Fruit fly (Drosophila melanogaster) whole organism, embryonic: Measurements from ENCODE around the gene CG32313.

Experiments used
- Adf1 ChIP-seq: fragments of 200-800 bp; sonication (Bioruptor generic); IDR thresholded peaks from 2 replicates; pipeline ENCODE4 v1.3.6; 2022; ENCODE audit warnings: missing biosample characterization, missing genetic modification characterization
- Atf3 ChIP-seq: fragments of 200-800 bp; sonication (Bioruptor generic); optimal IDR thresholded peaks from 3 replicates; lab custom pipeline; 2016; ENCODE audit warnings: missing biosample characterization, missing genetic modification characterization
- Bteb2 ChIP-seq: fragments of 200-800 bp; sonication (Bioruptor generic); optimal IDR thresholded peaks from 2 replicates; lab custom pipeline; 2016; ENCODE audit warnings: missing biosample characterization, missing genetic modification characterization
- CG11456 ChIP-seq: fragments of 200-800 bp; sonication (Bioruptor generic); IDR thresholded peaks from 3 replicates; pipeline ENCODE4 v1.3.6; 2022; ENCODE audit warnings: missing biosample characterization, missing genetic modification characterization
- CG11560 ChIP-seq: fragments of 200-800 bp; sonication (Bioruptor generic); IDR thresholded peaks from 3 replicates; pipeline ENCODE4 v1.3.6; 2022; ENCODE audit warnings: missing biosample characterization, missing genetic modification characterization
- CG12155 ChIP-seq: fragments of 200-800 bp; sonication (Bioruptor generic); optimal IDR thresholded peaks from 3 replicates; lab custom pipeline; 2016; ENCODE audit warnings: missing biosample characterization, missing genetic modification characterization
- CG13424 ChIP-seq: fragments of 200-800 bp; sonication (Bioruptor generic); optimal IDR thresholded peaks from 2 replicates; lab custom pipeline; 2019; ENCODE audit warnings: missing biosample characterization, mild to moderate bottlenecking, missing genetic modification characterization, moderate library complexity
- CG14667 ChIP-seq: fragments of 200-800 bp; sonication (Bioruptor generic); IDR thresholded peaks from 2 replicates; pipeline ENCODE4 v1.3.6; 2022; ENCODE audit warnings: missing biosample characterization, missing genetic modification characterization
- CG14965 ChIP-seq: fragments of 200-800 bp; sonication (Bioruptor generic); optimal IDR thresholded peaks from 2 replicates; lab custom pipeline; 2016; ENCODE audit warnings: missing biosample characterization, missing genetic modification characterization, borderline replicate concordance
- CG15601 ChIP-seq: fragments of 200-800 bp; sonication (Bioruptor generic); optimal IDR thresholded peaks from 3 replicates; lab custom pipeline; 2019; ENCODE audit warnings: missing biosample characterization, mild to moderate bottlenecking, missing genetic modification characterization, moderate library complexity
- CG2129 ChIP-seq: fragments of 200-800 bp; sonication (Bioruptor generic); IDR thresholded peaks from 2 replicates; pipeline ENCODE4 v1.3.6; 2022; ENCODE audit warnings: missing biosample characterization, missing genetic modification characterization; ENCODE audit not compliant: partially characterized antibody
- CG2875 ChIP-seq: fragments of 200-800 bp; sonication (Bioruptor generic); optimal IDR thresholded peaks from 2 replicates; lab custom pipeline; 2017; ENCODE audit warnings: missing biosample characterization, mild to moderate bottlenecking, missing genetic modification characterization, missing genetic modification reagents
- CG30020 ChIP-seq: fragments of 200-800 bp; optimal IDR thresholded peaks from 2 replicates; lab custom pipeline; 2019; ENCODE audit warnings: missing biosample characterization, mild to moderate bottlenecking, missing genetic modification characterization, moderate library complexity
- CG31388 ChIP-seq: fragments of 200-800 bp; sonication (Bioruptor generic); optimal IDR thresholded peaks from 2 replicates; lab custom pipeline; 2016; ENCODE audit warnings: missing biosample characterization, missing genetic modification characterization
- CG34376 ChIP-seq: fragments of 200-800 bp; sonication (Bioruptor generic); optimal IDR thresholded peaks from 2 replicates; lab custom pipeline; 2018; ENCODE audit warnings: missing biosample characterization, mild to moderate bottlenecking, missing genetic modification characterization
- CG4404 ChIP-seq: fragments of 200-800 bp; sonication (Bioruptor generic); IDR thresholded peaks from 2 replicates; pipeline ENCODE4 v1.3.6; 2022; ENCODE audit warnings: missing biosample characterization, missing genetic modification characterization
- CG4707 ChIP-seq: fragments of 200-800 bp; sonication (Bioruptor generic); optimal IDR thresholded peaks from 2 replicates; lab custom pipeline; 2018; ENCODE audit warnings: missing biosample characterization, mild to moderate bottlenecking, missing genetic modification characterization, moderate library complexity
- CG6765 ChIP-seq: fragments of 200-800 bp; sonication (Bioruptor generic); optimal IDR thresholded peaks from 3 replicates; lab custom pipeline; 2017; ENCODE audit warnings: missing biosample characterization, mild to moderate bottlenecking, missing genetic modification characterization
- CG7745 ChIP-seq: fragments of 200-800 bp; sonication (Bioruptor generic); optimal IDR thresholded peaks from 2 replicates; lab custom pipeline; 2018; ENCODE audit warnings: missing biosample characterization, mild to moderate bottlenecking, missing genetic modification characterization, moderate library complexity
- Chrac-16 ChIP-seq: fragments of 200-800 bp; sonication (Bioruptor generic); optimal IDR thresholded peaks from 3 replicates; lab custom pipeline; 2016; ENCODE audit warnings: missing biosample characterization, missing genetic modification characterization
- Dfd ChIP-seq, 2 experiments: fragments of >200 bp; optimal IDR thresholded peaks; 2 replicates each; lab custom pipeline; 2017; ENCODE audit warnings: missing biosample characterization in 2 of 2, missing genetic modification characterization in 2 of 2
- Elba2 ChIP-seq: fragments of 200-800 bp; sonication (Bioruptor generic); optimal IDR thresholded peaks from 3 replicates; lab custom pipeline; 2016; ENCODE audit warnings: missing biosample characterization, missing genetic modification characterization
- Fer3 ChIP-seq: fragments of 200-800 bp; sonication (Bioruptor generic); optimal IDR thresholded peaks from 2 replicates; lab custom pipeline; 2018; ENCODE audit warnings: missing biosample characterization, mild to moderate bottlenecking, missing genetic modification characterization, moderate library complexity
- HLH3B ChIP-seq: fragments of 200-800 bp; sonication (Bioruptor generic); IDR thresholded peaks from 2 replicates; pipeline ENCODE4 v1.3.6; 2022; ENCODE audit warnings: missing biosample characterization, missing genetic modification characterization
- HLHmδ ChIP-seq: fragments of 200-800 bp; sonication (Bioruptor generic); optimal IDR thresholded peaks from 2 replicates; lab custom pipeline; 2018; ENCODE audit warnings: missing biosample characterization, mild to moderate bottlenecking, missing genetic modification characterization, moderate library complexity
- Myb ChIP-seq: fragments of 200-800 bp; sonication (Bioruptor generic); optimal IDR thresholded peaks from 2 replicates; lab custom pipeline; 2016; ENCODE audit warnings: missing biosample characterization, missing genetic modification characterization
- Poxn ChIP-seq: fragments of 200-800 bp; sonication (Bioruptor generic); IDR thresholded peaks from 2 replicates; pipeline ENCODE4 v1.3.6; 2022; ENCODE audit warnings: missing biosample characterization, missing genetic modification characterization
- Ptx1 ChIP-seq: fragments of 200-800 bp; sonication (Bioruptor generic); IDR thresholded peaks from 2 replicates; pipeline ENCODE4 v1.3.6; 2022; ENCODE audit warnings: missing biosample characterization, missing genetic modification characterization
- Six4 ChIP-seq: fragments of 200-800 bp; sonication (Bioruptor generic); optimal IDR thresholded peaks from 2 replicates; lab custom pipeline; 2016; ENCODE audit warnings: missing biosample characterization, missing genetic modification characterization
- Xbp1 ChIP-seq: fragments of 200-800 bp; sonication (Bioruptor generic); optimal IDR thresholded peaks from 3 replicates; lab custom pipeline; 2016; ENCODE audit warnings: missing biosample characterization, mild to moderate bottlenecking, missing genetic modification characterization
- abd-A ChIP-seq: fragments of 200-800 bp; sonication (Bioruptor generic); optimal IDR thresholded peaks from 3 replicates; lab custom pipeline; 2019; ENCODE audit warnings: missing biosample characterization, mild to moderate bottlenecking, missing genetic modification characterization, moderate library complexity
- ase ChIP-seq: fragments of 200-800 bp; sonication (Bioruptor generic); IDR thresholded peaks from 3 replicates; pipeline ENCODE4 v1.3.6; 2022; ENCODE audit warnings: missing biosample characterization, missing genetic modification characterization
- cato ChIP-seq: fragments of 200-800 bp; sonication (Bioruptor generic); optimal IDR thresholded peaks from 2 replicates; lab custom pipeline; 2016; ENCODE audit warnings: missing biosample characterization, missing genetic modification characterization, borderline replicate concordance
- chm ChIP-seq: fragments of 200-800 bp; sonication (Bioruptor generic); IDR thresholded peaks from 2 replicates; pipeline ENCODE4 v1.3.6; 2022; ENCODE audit warnings: missing biosample characterization, missing genetic modification characterization
- ems ChIP-seq: fragments of 200-800 bp; sonication (Bioruptor generic); optimal IDR thresholded peaks from 3 replicates; lab custom pipeline; 2016; ENCODE audit warnings: missing biosample characterization, missing genetic modification characterization
- grn ChIP-seq: fragments of 200-800 bp; sonication (Bioruptor generic); optimal IDR thresholded peaks from 3 replicates; lab custom pipeline; 2017; ENCODE audit warnings: missing biosample characterization, missing genetic modification characterization
- gt ChIP-seq: fragments of 200-800 bp; sonication (Bioruptor generic); IDR thresholded peaks from 2 replicates; pipeline ENCODE4 v1.3.6; 2022; ENCODE audit warnings: missing biosample characterization, missing genetic modification characterization
- jing ChIP-seq: fragments of 200-800 bp; sonication (Bioruptor generic); optimal IDR thresholded peaks from 2 replicates; lab custom pipeline; 2018; ENCODE audit warnings: missing biosample characterization, mild to moderate bottlenecking, missing genetic modification characterization
- kay ChIP-seq: fragments of 200-800 bp; sonication (Bioruptor generic); optimal IDR thresholded peaks from 2 replicates; lab custom pipeline; 2016; ENCODE audit warnings: missing biosample characterization, missing genetic modification characterization
- maf-S ChIP-seq: fragments of 200-800 bp; sonication (Bioruptor generic); optimal IDR thresholded peaks from 2 replicates; lab custom pipeline; 2016; ENCODE audit warnings: missing biosample characterization, missing genetic modification characterization
- mirr ChIP-seq: fragments of 200-800 bp; sonication (Bioruptor generic); optimal IDR thresholded peaks from 3 replicates; lab custom pipeline; 2018; ENCODE audit warnings: missing biosample characterization, mild to moderate bottlenecking, missing genetic modification characterization
- nau ChIP-seq: fragments of 200-800 bp; sonication (Bioruptor generic); optimal IDR thresholded peaks from 3 replicates; lab custom pipeline; 2017; ENCODE audit warnings: missing biosample characterization, mild to moderate bottlenecking, missing genetic modification characterization, missing genetic modification reagents
- pros ChIP-seq: fragments of 200-800 bp; sonication (Bioruptor generic); optimal IDR thresholded peaks from 3 replicates; lab custom pipeline; 2019; ENCODE audit warnings: missing biosample characterization, mild to moderate bottlenecking, missing genetic modification characterization, moderate library complexity
- sc ChIP-seq, 3 experiments: fragments of >200 bp in 2 of 3; fragments of 200-800 bp in 1 of 3; sonication (Bioruptor generic) in 1 of 3; optimal IDR thresholded peaks; 2 replicates in 2 of 3; 3 replicates in 1 of 3; lab custom pipeline; 2017; ENCODE audit warnings: mild to moderate bottlenecking in 1 of 3, missing biosample characterization in 1 of 3, missing genetic modification characterization in 1 of 3, missing genetic modification reagents in 1 of 3
- shn ChIP-seq: fragments of 200-800 bp; sonication (Bioruptor generic); optimal IDR thresholded peaks from 3 replicates; lab custom pipeline; 2016; ENCODE audit warnings: missing biosample characterization, missing genetic modification characterization
- tll ChIP-seq, 2 experiments: fragments of 200-800 bp in 1 of 2; fragments of >200 bp in 1 of 2; sonication (Bioruptor generic) in 1 of 2; optimal IDR thresholded peaks; 2 replicates each; lab custom pipeline; 2017 to 2019; ENCODE audit warnings: missing biosample characterization in 2 of 2, missing genetic modification characterization in 2 of 2, mild to moderate bottlenecking in 1 of 2, moderate library complexity in 1 of 2
- tx ChIP-seq: fragments of 200-800 bp; sonication (Bioruptor generic); optimal IDR thresholded peaks from 2 replicates; lab custom pipeline; 2016; ENCODE audit warnings: missing biosample characterization, missing genetic modification characterization
- zfh2 ChIP-seq: fragments of 200-800 bp; sonication (Bioruptor generic); optimal IDR thresholded peaks from 2 replicates; lab custom pipeline; 2016; ENCODE audit warnings: missing biosample characterization, missing genetic modification characterization

The CG32313 gene

dm6 chr3L:1536487-1537337 is 8.8 kb downstream of the CG32313 start, which contains the start of the genes CG12091 and pns (continued):
- TF ChIP-seq chm: no peak
- TF ChIP-seq ems (GFP tag; lab: Kevin White, UChicago): peak; percentile 71
- TF ChIP-seq abd-A (tag; lab: Kevin White, UChicago): peak; percentile 89
- peak; percentile 95 for TF ChIP-seq Myb (GFP tag; lab: Kevin White, UChicago)
- no peak for TF ChIP-seq nau
- TF ChIP-seq Poxn (GFP tag; lab: Robert Waterston, UW): no peak
- no peak for TF ChIP-seq CG2129 (GFP tag; lab: Robert Waterston, UW)
- TF ChIP-seq Six4: peak; percentile 43
- peak; percentile 41 for TF ChIP-seq Atf3 (GFP tag; lab: Kevin White, UChicago)
- peak; percentile 56 for TF ChIP-seq Fer3
- TF ChIP-seq Xbp1: peak; percentile 71
- TF ChIP-seq cato: peak; percentile 28
- TF ChIP-seq ase (GFP tag; lab: Robert Waterston, UW): no peak
- TF ChIP-seq CG2875 (GFP tag; lab: Kevin White, UChicago): peak; percentile 44
- TF ChIP-seq tll (GFP tag; optimal IDR thresholded peaks at IDR 0.05; lab: Kevin White, UChicago): no peak
- TF ChIP-seq gt: no peak
- TF ChIP-seq Dfd (GFP tag; optimal IDR thresholded peaks at IDR 0.05; lab: Kevin White, UChicago): no peak
- TF ChIP-seq CG13424: peak; percentile 76
- peak; percentile 37 for TF ChIP-seq grn (GFP tag; lab: Kevin White, UChicago)
- TF ChIP-seq mirr (GFP tag; lab: Kevin White, UChicago): no peak
- peak; percentile 61 for TF ChIP-seq tx (GFP tag; lab: Kevin White, UChicago)
- 0 out of 2 replicates have a peak, but pooled peaks have one; percentile 10 for TF ChIP-seq CG14667 (GFP tag; lab: Robert Waterston, UW)
- peak; percentile 64 for TF ChIP-seq Chrac-16 (GFP tag; lab: Kevin White, UChicago)
- TF ChIP-seq CG6765 (GFP tag; lab: Kevin White, UChicago): peak; percentile 61
- TF ChIP-seq CG30020 (tag; lab: Kevin White, UChicago): peak; percentile 80
- no peak for TF ChIP-seq jing (GFP tag; lab: Kevin White, UChicago)
- TF ChIP-seq CG11560 (tag; lab: Robert Waterston, UW): 0 out of 3 replicates have a peak, but pooled peaks have one; percentile 10
- TF ChIP-seq CG4707 (GFP tag; lab: Kevin White, UChicago): peak; percentile 38
- peak; percentile 74 for TF ChIP-seq CG11456
- peak; percentile 56 for TF ChIP-seq Bteb2
- TF ChIP-seq zfh2 (GFP tag; lab: Kevin White, UChicago): peak; percentile 48
- no peak for TF ChIP-seq sc (optimal IDR thresholded peaks at IDR 0.05; lab: Kevin White, UChicago)
- no peak for TF ChIP-seq sc (GFP tag; optimal IDR thresholded peaks at IDR 0.05; lab: Kevin White, UChicago)
- peak; percentile 59 for TF ChIP-seq Ptx1
- TF ChIP-seq maf-S (GFP tag; lab: Kevin White, UChicago): peak; percentile 20
- TF ChIP-seq CG34376 (GFP tag; lab: Kevin White, UChicago): peak; percentile 59
- peak; percentile 82 for TF ChIP-seq CG15601
- no peak for TF ChIP-seq CG14965 (GFP tag; lab: Kevin White, UChicago)
- peak; percentile 57 for TF ChIP-seq kay (GFP tag; lab: Kevin White, UChicago)
- peak; percentile 20 for TF ChIP-seq CG31388 (GFP tag; lab: Kevin White, UChicago)
- TF ChIP-seq shn (GFP tag; lab: Kevin White, UChicago): peak; percentile 56
- TF ChIP-seq Adf1 (GFP tag; lab: Robert Waterston, UW): peak; percentile 33; the same call in 1 of the 2 replicates
- TF ChIP-seq HLHmδ (GFP tag; lab: Kevin White, UChicago): peak; percentile 71
- peak; percentile 52 for TF ChIP-seq Elba2
- peak; percentile 72 for TF ChIP-seq CG12155 (GFP tag; lab: Kevin White, UChicago)
- 0 out of 2 replicates have a peak, but pooled peaks have one; percentile 15 for TF ChIP-seq HLH3B (GFP tag; lab: Robert Waterston, UW)
- TF ChIP-seq CG7745 (tag; lab: Kevin White, UChicago): peak; percentile 3
- no peak for TF ChIP-seq pros (GFP tag; lab: Kevin White, UChicago)
- TF ChIP-seq CG4404: no peak
